Worm (Caenorhabditis elegans): ENCODE measurements around the gene F38E1.6.

DNA sequence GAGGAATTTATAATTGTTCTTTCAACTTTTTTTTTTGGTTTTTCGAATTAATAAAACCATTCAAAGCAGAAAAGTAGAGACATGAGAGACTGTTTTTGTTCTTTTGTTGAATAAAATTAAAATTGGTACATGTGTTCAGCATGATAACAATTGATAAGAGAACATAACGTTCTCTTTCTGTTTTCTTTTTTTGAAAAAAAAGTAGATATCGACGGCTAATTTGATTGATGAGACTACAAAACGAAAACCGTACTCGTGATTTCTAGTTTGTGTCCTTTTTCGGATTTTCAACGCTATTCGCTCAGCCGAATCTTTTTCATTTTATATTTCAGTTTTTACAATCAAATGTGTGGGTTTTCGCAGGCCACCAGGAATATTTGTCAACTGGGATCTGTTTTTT is 14.5 kb upstream of the F38E1.6 start, which contains the start of gene C08D8.1:
- no peak for TF ChIP-seq flt-1 (GFP tag; IDR thresholded peaks at IDR 0.05)
- no peak for TF ChIP-seq ztf-29 (GFP tag; IDR thresholded peaks at IDR 0.05)
